Worm (Caenorhabditis elegans): ENCODE data around the gene alh-9.

Gene alh-9

ce11 chrIII:5872288-5872687 lies 16.5 kb downstream of the alh-9 start:
- no peak for TF ChIP-seq B0310.2 (tag; optimal IDR thresholded peaks at IDR 0.05)
- TF ChIP-seq ama-1 (optimal IDR thresholded peaks at IDR 0.05): no peak
- TF ChIP-seq ceh-36 (tag; optimal IDR thresholded peaks at IDR 0.05): no peak
- no peak for TF ChIP-seq sea-1 (GFP tag; conservative IDR thresholded peaks at IDR 0.05)
- no peak for TF ChIP-seq hnd-1 (tag; optimal IDR thresholded peaks at IDR 0.05)
- TF ChIP-seq hmbx-1 (tag; optimal IDR thresholded peaks at IDR 0.05): no peak
- no peak for TF ChIP-seq flt-1 (GFP tag; IDR thresholded peaks at IDR 0.05)
- TF ChIP-seq tbx-37 (GFP tag; conservative IDR thresholded peaks at IDR 0.05): no peak
- no peak for TF ChIP-seq aly-1 (tag; optimal IDR thresholded peaks at IDR 0.05)
- TF ChIP-seq pes-1 (GFP tag; IDR thresholded peaks at IDR 0.05): no peak
- no peak for TF ChIP-seq scrt-1 (GFP tag; IDR thresholded peaks at IDR 0.05)
- TF ChIP-seq tbx-11 (GFP tag; IDR thresholded peaks at IDR 0.05): no peak
- no peak for TF ChIP-seq F13C5.2 (tag; optimal IDR thresholded peaks at IDR 0.05)
- no peak for TF ChIP-seq tra-4 (tag; optimal IDR thresholded peaks at IDR 0.05)
- no peak for TF ChIP-seq ets-7 (tag; optimal IDR thresholded peaks at IDR 0.05)
- TF ChIP-seq ceh-13 (GFP tag; optimal IDR thresholded peaks at IDR 0.05): no peak
- no peak for TF ChIP-seq hmg-4 (GFP tag; optimal IDR thresholded peaks at IDR 0.05)

- TF ChIP-seq F13C5.2 (tag; optimal IDR thresholded peaks at IDR 0.05) (no peak), tbx-37 (GFP tag; conservative IDR thresholded peaks at IDR 0.05) (no peak), ceh-36 (tag; optimal IDR thresholded peaks at IDR 0.05) (no peak), sea-1 (GFP tag; conservative IDR thresholded peaks at IDR 0.05) (no peak), pes-1 (GFP tag; IDR thresholded peaks at IDR 0.05) (no peak), hmbx-1 (tag; optimal IDR thresholded peaks at IDR 0.05) (no peak), ets-7 (tag; optimal IDR thresholded peaks at IDR 0.05) (no peak)
Observed at ce11 chrIII:5874263-5874662, 18.4 kb downstream of the alh-9 start.

ce11 chrIII:5874664-5875417 lies 19.0 kb downstream of the alh-9 start:
- no peak for TF ChIP-seq F13C5.2 (tag; optimal IDR thresholded peaks at IDR 0.05)
- no peak for TF ChIP-seq ets-7 (tag; optimal IDR thresholded peaks at IDR 0.05)
- no peak for TF ChIP-seq hmbx-1 (tag; optimal IDR thresholded peaks at IDR 0.05)
- no peak for TF ChIP-seq ceh-36 (tag; optimal IDR thresholded peaks at IDR 0.05)
- TF ChIP-seq tbx-11 (GFP tag; IDR thresholded peaks at IDR 0.05): no peak
- TF ChIP-seq tra-4 (tag; optimal IDR thresholded peaks at IDR 0.05): no peak
- no peak for TF ChIP-seq ama-1 (optimal IDR thresholded peaks at IDR 0.05)
- no peak for TF ChIP-seq hnd-1 (tag; optimal IDR thresholded peaks at IDR 0.05)
- TF ChIP-seq aly-1 (tag; optimal IDR thresholded peaks at IDR 0.05): no peak
- no peak for TF ChIP-seq sea-1 (GFP tag; conservative IDR thresholded peaks at IDR 0.05)
- TF ChIP-seq hmg-4 (GFP tag; optimal IDR thresholded peaks at IDR 0.05): no peak

- TF ChIP-seq hnd-1 (tag; optimal IDR thresholded peaks at IDR 0.05): no peak
Observed at ce11 chrIII:5875418-5875702, 19.5 kb downstream of the alh-9 start.

- TF ChIP-seq scrt-1 (GFP tag; IDR thresholded peaks at IDR 0.05): no peak
- TF ChIP-seq F13C5.2 (tag; optimal IDR thresholded peaks at IDR 0.05): no peak
- no peak for TF ChIP-seq aly-1 (tag; optimal IDR thresholded peaks at IDR 0.05)
- no peak for TF ChIP-seq ets-7 (tag; optimal IDR thresholded peaks at IDR 0.05)
- no peak for TF ChIP-seq flt-1 (GFP tag; IDR thresholded peaks at IDR 0.05)
- no peak for TF ChIP-seq tbx-37 (GFP tag; conservative IDR thresholded peaks at IDR 0.05)
- TF ChIP-seq tbx-11 (GFP tag; IDR thresholded peaks at IDR 0.05): no peak
- no peak for TF ChIP-seq B0310.2 (tag; optimal IDR thresholded peaks at IDR 0.05)
- TF ChIP-seq ceh-13 (GFP tag; optimal IDR thresholded peaks at IDR 0.05): no peak
Observed at ce11 chrIII:5875705-5876104, 19.9 kb downstream of the alh-9 start.

ce11 chrIII:5876140-5876675 lies 20.4 kb downstream of the alh-9 start, which contains the start of gene aldo-2:
Gene aldo-2, minus strand, starts transcription at chrIII:5876625.
- TF ChIP-seq B0310.2 (tag; optimal IDR thresholded peaks at IDR 0.05) (no peak), ets-7 (tag; optimal IDR thresholded peaks at IDR 0.05) (no peak), hnd-1 (tag; optimal IDR thresholded peaks at IDR 0.05) (no peak), scrt-1 (GFP tag; IDR thresholded peaks at IDR 0.05) (no peak), sea-1 (GFP tag; conservative IDR thresholded peaks at IDR 0.05) (no peak), hmg-4 (GFP tag; optimal IDR thresholded peaks at IDR 0.05) (no peak)

ce11 chrIII:5876867-5877641 lies 21.2 kb downstream of the alh-9 start:
- TF ChIP-seq ama-1 (optimal IDR thresholded peaks at IDR 0.05): no peak
- no peak for TF ChIP-seq ceh-36 (tag; optimal IDR thresholded peaks at IDR 0.05)
- TF ChIP-seq pes-1 (GFP tag; IDR thresholded peaks at IDR 0.05): no peak
- TF ChIP-seq hmbx-1 (tag; optimal IDR thresholded peaks at IDR 0.05): no peak
- no peak for TF ChIP-seq ceh-13 (GFP tag; optimal IDR thresholded peaks at IDR 0.05)
- TF ChIP-seq tbx-37 (GFP tag; conservative IDR thresholded peaks at IDR 0.05): no peak
- TF ChIP-seq hmg-4 (GFP tag; optimal IDR thresholded peaks at IDR 0.05): no peak
- TF ChIP-seq ets-7 (tag; optimal IDR thresholded peaks at IDR 0.05): no peak
- no peak for TF ChIP-seq hnd-1 (tag; optimal IDR thresholded peaks at IDR 0.05)
- TF ChIP-seq tra-4 (tag; optimal IDR thresholded peaks at IDR 0.05): no peak

- TF ChIP-seq pes-1 (GFP tag; IDR thresholded peaks at IDR 0.05): no peak
- no peak for TF ChIP-seq ceh-13 (GFP tag; optimal IDR thresholded peaks at IDR 0.05)
- no peak for TF ChIP-seq hmg-4 (GFP tag; optimal IDR thresholded peaks at IDR 0.05)
- TF ChIP-seq ets-7 (tag; optimal IDR thresholded peaks at IDR 0.05): no peak
- no peak for TF ChIP-seq ceh-36 (tag; optimal IDR thresholded peaks at IDR 0.05)
- no peak for TF ChIP-seq tra-4 (tag; optimal IDR thresholded peaks at IDR 0.05)
- no peak for TF ChIP-seq sea-1 (GFP tag; conservative IDR thresholded peaks at IDR 0.05)
- TF ChIP-seq scrt-1 (GFP tag; IDR thresholded peaks at IDR 0.05): no peak
- no peak for TF ChIP-seq hnd-1 (tag; optimal IDR thresholded peaks at IDR 0.05)
- TF ChIP-seq hmbx-1 (tag; optimal IDR thresholded peaks at IDR 0.05): no peak
- no peak for TF ChIP-seq tbx-11 (GFP tag; IDR thresholded peaks at IDR 0.05)
- TF ChIP-seq F13C5.2 (tag; optimal IDR thresholded peaks at IDR 0.05): no peak
- no peak for TF ChIP-seq B0310.2 (tag; optimal IDR thresholded peaks at IDR 0.05)
- TF ChIP-seq flt-1 (GFP tag; IDR thresholded peaks at IDR 0.05): no peak
- TF ChIP-seq tbx-37 (GFP tag; conservative IDR thresholded peaks at IDR 0.05): no peak
- TF ChIP-seq aly-1 (tag; optimal IDR thresholded peaks at IDR 0.05): no peak
- TF ChIP-seq ama-1 (optimal IDR thresholded peaks at IDR 0.05): no peak
Observed at ce11 chrIII:5878215-5878614, 22.4 kb downstream of the alh-9 start, which contains the start of the genes mig-21 and F01F1.2. Gene mig-21, minus strand, starts transcription at chrIII:5878380. Gene F01F1.2, plus strand, starts transcription at chrIII:5878554.

All from whole organism, early embryonic.